Worm (Caenorhabditis elegans) whole organism, L4 larva: Measurements from ENCODE around the gene stt-3.

Experiments
- F37D6.2 ChIP-seq: sonication (generic microtip); optimal IDR thresholded peaks from 2 replicates; lab custom pipeline; 2016; ENCODE audit warnings: mild to moderate bottlenecking, missing genetic modification characterization, missing compliant biosample characterization
- Y5F2A.4 ChIP-seq: fragments of 200-800 bp; sonication (Bioruptor generic); optimal IDR thresholded peaks from 2 replicates; lab custom pipeline; 2018; ENCODE audit warnings: mild to moderate bottlenecking, missing genetic modification characterization, missing compliant biosample characterization
- Y75B8A.6 ChIP-seq: fragments of 200-800 bp; sonication (Bioruptor generic); IDR thresholded peaks from 2 replicates; pipeline ENCODE4 v1.3.6; 2022; ENCODE audit warnings: missing genetic modification reagents, missing genetic modification characterization, missing compliant biosample characterization
- ZK546.5 ChIP-seq, 2 experiments: sonication (generic microtip); optimal IDR thresholded peaks; 2 replicates each; lab custom pipeline; 2017; ENCODE audit warnings: missing biosample characterization in 2 of 2, missing genetic modification characterization in 2 of 2
- attf-4 ChIP-seq: sonication (generic microtip); optimal IDR thresholded peaks from 3 replicates; lab custom pipeline; 2017; ENCODE audit warnings: missing biosample characterization, missing genetic modification characterization
- ceh-44 ChIP-seq: fragments of 200-800 bp; sonication (Bioruptor generic); IDR thresholded peaks from 2 replicates; pipeline ENCODE4 v1.3.6; 2022; ENCODE audit warnings: missing genetic modification reagents, missing genetic modification characterization, missing compliant biosample characterization
- ceh-62 ChIP-seq: sonication (generic microtip); optimal IDR thresholded peaks from 2 replicates; lab custom pipeline; 2017; ENCODE audit warnings: missing biosample characterization, missing genetic modification characterization
- ceh-82 ChIP-seq: sonication (generic microtip); optimal IDR thresholded peaks from 2 replicates; lab custom pipeline; 2017; ENCODE audit warnings: missing biosample characterization, missing genetic modification characterization
- ces-1 ChIP-seq: fragments of 150-350 bp; sonication (generic microtip); optimal IDR thresholded peaks from 4 replicates; lab custom pipeline; 2014; ENCODE audit warnings: missing biosample characterization, missing genetic modification reagents, missing genetic modification characterization
- ctbp-1 ChIP-seq: fragments of 200-800 bp; sonication (Bioruptor generic); IDR thresholded peaks from 2 replicates; pipeline ENCODE4 v1.3.6; 2022; ENCODE audit warnings: missing genetic modification reagents, missing genetic modification characterization, missing compliant biosample characterization
- daf-12 ChIP-seq: fragments of 150-350 bp; optimal IDR thresholded peaks from 2 replicates; lab custom pipeline; 2014; ENCODE audit warnings: missing biosample characterization, missing genetic modification reagents, missing genetic modification characterization
- daf-16 ChIP-seq, 3 experiments: sonication (generic microtip); optimal IDR thresholded peaks; 2 replicates each; lab custom pipeline; 2016 to 2017; ENCODE audit warnings: missing genetic modification characterization in 3 of 3, missing genetic modification reagents in 3 of 3, mild to moderate bottlenecking in 2 of 3, missing compliant biosample characterization in 2 of 3, missing biosample characterization in 1 of 3, moderate library complexity in 1 of 3
- daf-19 ChIP-seq: fragments of 200-800 bp; sonication (Bioruptor generic); conservative IDR thresholded peaks from 2 replicates; pipeline ENCODE4 v1.3.6; 2022; ENCODE audit warnings: missing genetic modification characterization, missing compliant biosample characterization
- daf-8 ChIP-seq: fragments of 200-800 bp; sonication (Bioruptor generic); IDR thresholded peaks from 2 replicates; pipeline ENCODE4 v1.3.6; 2022; ENCODE audit warnings: missing genetic modification characterization, missing compliant biosample characterization
- dve-1 ChIP-seq: sonication (generic microtip); optimal IDR thresholded peaks from 2 replicates; lab custom pipeline; 2017; ENCODE audit warnings: antibody characterized with exemption, mild to moderate bottlenecking, missing genetic modification characterization, missing compliant biosample characterization; ENCODE audit not compliant: insufficient read depth
- gei-8 ChIP-seq: fragments of 200-800 bp; sonication (Bioruptor generic); optimal IDR thresholded peaks from 2 replicates; lab custom pipeline; 2018; ENCODE audit warnings: mild to moderate bottlenecking, missing genetic modification characterization, missing compliant biosample characterization
- jun-1 ChIP-seq: fragments of 150-350 bp; optimal IDR thresholded peaks from 2 replicates; lab custom pipeline; 2014; ENCODE audit warnings: missing biosample characterization, missing genetic modification reagents, missing genetic modification characterization
- lin-13 ChIP-seq: fragments of 150-350 bp; optimal IDR thresholded peaks from 2 replicates; lab custom pipeline; 2014; ENCODE audit warnings: missing biosample characterization, missing genetic modification reagents, missing genetic modification characterization
- lin-15B ChIP-seq: fragments of 150-350 bp; sonication (generic microtip); optimal IDR thresholded peaks from 3 replicates; lab custom pipeline; 2014; ENCODE audit warnings: missing biosample characterization, missing genetic modification characterization
- lin-29 ChIP-seq: fragments of 200-800 bp; sonication (Bioruptor generic); IDR thresholded peaks from 2 replicates; pipeline ENCODE4 v1.3.6; 2022; ENCODE audit warnings: missing genetic modification reagents, missing genetic modification characterization, missing compliant biosample characterization
- lir-3 ChIP-seq: sonication (generic microtip); optimal IDR thresholded peaks from 2 replicates; lab custom pipeline; 2016; ENCODE audit warnings: mild to moderate bottlenecking, missing genetic modification characterization, missing compliant biosample characterization
- lsy-2 ChIP-seq, 2 experiments: fragments of 150-350 bp in 1 of 2; sonication (generic microtip) in 1 of 2; optimal IDR thresholded peaks; 2 replicates each; lab custom pipeline; 2014 to 2017; ENCODE audit warnings: missing biosample characterization in 2 of 2, missing genetic modification characterization in 2 of 2
- madf-5 ChIP-seq, 2 experiments: fragments of 200-800 bp; sonication (Bioruptor generic); IDR thresholded peaks; 2 replicates each; pipeline ENCODE4 v1.3.6; 2022; ENCODE audit warnings: missing compliant biosample characterization in 2 of 2, missing genetic modification characterization in 2 of 2
- madf-9 ChIP-seq: fragments of 200-800 bp; sonication (Bioruptor generic); conservative IDR thresholded peaks from 2 replicates; pipeline ENCODE4 v1.3.6; 2022; ENCODE audit warnings: missing genetic modification reagents, missing genetic modification characterization, missing compliant biosample characterization
- mdl-1 ChIP-seq, 2 experiments: fragments of 150-350 bp in 1 of 2; sonication (generic microtip) in 1 of 2; optimal IDR thresholded peaks; 2 replicates each; lab custom pipeline; 2014 to 2017; ENCODE audit warnings: missing biosample characterization in 2 of 2, missing genetic modification characterization in 2 of 2
- nhr-10 ChIP-seq: fragments of 150-350 bp; optimal IDR thresholded peaks from 2 replicates; lab custom pipeline; 2014; ENCODE audit warnings: missing biosample characterization, missing genetic modification characterization
- nhr-102 ChIP-seq: sonication (generic microtip); optimal IDR thresholded peaks from 2 replicates; lab custom pipeline; 2016; ENCODE audit warnings: mild to moderate bottlenecking, missing genetic modification characterization, moderate library complexity, missing compliant biosample characterization
- nhr-28 ChIP-seq: fragments of 150-350 bp; optimal IDR thresholded peaks from 2 replicates; lab custom pipeline; 2014; ENCODE audit warnings: missing biosample characterization, missing genetic modification characterization
- nhr-76 ChIP-seq: fragments of 150-350 bp; optimal IDR thresholded peaks from 2 replicates; lab custom pipeline; 2014; ENCODE audit warnings: missing biosample characterization, missing genetic modification characterization
- nhr-77 ChIP-seq: fragments of 150-350 bp; optimal IDR thresholded peaks from 2 replicates; lab custom pipeline; 2014; ENCODE audit warnings: missing biosample characterization, missing genetic modification characterization
- pha-4 ChIP-seq, 2 experiments: fragments of 150-350 bp in 1 of 2; fragments of 200-800 bp in 1 of 2; sonication (Bioruptor generic) in 1 of 2; IDR thresholded peaks in 1 of 2; optimal IDR thresholded peaks in 1 of 2; 2 replicates each; pipeline versions ENCODE4 v1.3.6 to Lab custom; 2014 to 2022; ENCODE audit warnings: missing genetic modification characterization in 2 of 2, missing genetic modification reagents in 2 of 2, missing biosample characterization in 1 of 2, missing compliant biosample characterization in 1 of 2
- php-3 ChIP-seq: fragments of 200-800 bp; sonication (Bioruptor generic); IDR thresholded peaks from 2 replicates; pipeline ENCODE4 v1.3.6; 2022; ENCODE audit warnings: missing genetic modification reagents, missing genetic modification characterization, missing compliant biosample characterization
- pqm-1 ChIP-seq: sonication (generic microtip); optimal IDR thresholded peaks from 2 replicates; lab custom pipeline; 2017; ENCODE audit warnings: missing biosample characterization, missing genetic modification characterization
- sdz-12 ChIP-seq: fragments of 200-800 bp; sonication (Bioruptor generic); optimal IDR thresholded peaks from 2 replicates; lab custom pipeline; 2018; ENCODE audit warnings: mild to moderate bottlenecking, missing genetic modification characterization, missing compliant biosample characterization
- spr-3 ChIP-seq: fragments of 200-800 bp; sonication (Bioruptor generic); optimal IDR thresholded peaks from 2 replicates; lab custom pipeline; 2018; ENCODE audit warnings: mild to moderate bottlenecking, missing genetic modification characterization, missing compliant biosample characterization
- tra-1 ChIP-seq: fragments of 200-800 bp; sonication (Bioruptor generic); IDR thresholded peaks from 2 replicates; pipeline ENCODE4 v1.3.6; 2022; ENCODE audit warnings: missing genetic modification reagents, missing genetic modification characterization, missing compliant biosample characterization
- unc-39 ChIP-seq: sonication (generic microtip); optimal IDR thresholded peaks from 2 replicates; lab custom pipeline; 2017; ENCODE audit warnings: missing biosample characterization, missing genetic modification characterization
- zfp-2 ChIP-seq: sonication (generic microtip); optimal IDR thresholded peaks from 2 replicates; lab custom pipeline; 2016; ENCODE audit warnings: mild to moderate bottlenecking, missing genetic modification characterization, missing compliant biosample characterization
- ztf-11 ChIP-seq: fragments of 150-350 bp; optimal IDR thresholded peaks from 2 replicates; lab custom pipeline; 2014; ENCODE audit warnings: missing biosample characterization, missing genetic modification characterization

Gene stt-3

ce11 chrIII:6260115-6260514 lies 11.7 kb downstream of the stt-3 start, which contains the start of gene srg-2:
srg-2 (minus strand) TSS chrIII:6260215.
- TF ChIP-seq pha-4 (GFP tag; IDR thresholded peaks at IDR 0.05; lab: Robert Waterston, UW) (no peak), pha-4 (tag; optimal IDR thresholded peaks at IDR 0.05; lab: Kevin White, UChicago) (no peak), ztf-11 (tag; lab: Kevin White, UChicago) (no peak), ctbp-1 (GFP tag; lab: Robert Waterston, UW) (no peak), madf-5 (GFP tag; IDR thresholded peaks at IDR 0.05; lab: Robert Waterston, UW) (no peak), nhr-28 (tag; lab: Kevin White, UChicago) (no peak), pqm-1 (tag; lab: Kevin White, UChicago) (no peak), madf-9 (no peak), spr-3 (GFP tag; lab: Kevin White, UChicago) (no peak), tra-1 (no peak), F37D6.2 (tag; lab: Kevin White, UChicago) (no peak)

ce11 chrIII:6261985-6262384 lies 13.5 kb downstream of the stt-3 start, which contains the start of gene srg-4:
srg-4 (minus strand) TSS chrIII:6262085.
- TF ChIP-seq nhr-76 (tag; lab: Kevin White, UChicago) (no peak), lin-13 (GFP tag; lab: Kevin White, UChicago) (no peak), php-3 (GFP tag; lab: Robert Waterston, UW) (no peak), lin-15B (tag; lab: Kevin White, UChicago) (no peak), daf-19 (GFP tag; lab: Robert Waterston, UW) (no peak), dve-1 (no peak), daf-12 (tag; lab: Kevin White, UChicago) (no peak), nhr-77 (tag; lab: Kevin White, UChicago) (no peak), lin-29 (GFP tag; lab: Robert Waterston, UW) (no peak), mdl-1 (tag; optimal IDR thresholded peaks at IDR 0.05; lab: Kevin White, UChicago) (no peak), daf-8 (GFP tag; lab: Robert Waterston, UW) (no peak), ceh-62 (tag; lab: Kevin White, UChicago) (no peak), attf-4 (tag; lab: Kevin White, UChicago) (no peak), ZK546.5 (tag; optimal IDR thresholded peaks at IDR 0.05; lab: Kevin White, UChicago) (no peak)

- no peak for TF ChIP-seq jun-1 (tag; lab: Kevin White, UChicago)
- no peak for TF ChIP-seq F37D6.2 (tag; lab: Kevin White, UChicago)
- no peak for TF ChIP-seq zfp-2 (tag; lab: Kevin White, UChicago)
Observed at ce11 chrIII:6264447-6264846, 16.0 kb downstream of the stt-3 start, which contains the start of gene srg-5. srg-5 (minus strand) TSS chrIII:6264547.

ce11 chrIII:6265911-6266310 lies 17.5 kb downstream of the stt-3 start, which contains the start of gene srg-6:
srg-6 (minus strand) TSS chrIII:6266011.
- no peak for TF ChIP-seq lsy-2 (tag; optimal IDR thresholded peaks at IDR 0.05; lab: Kevin White, UChicago)
- no peak for TF ChIP-seq daf-19 (GFP tag; lab: Robert Waterston, UW)
- TF ChIP-seq Y75B8A.6 (GFP tag; lab: Robert Waterston, UW), result no peak
- no peak for TF ChIP-seq nhr-77 (tag; lab: Kevin White, UChicago)
- no peak for TF ChIP-seq ceh-44 (GFP tag; lab: Robert Waterston, UW)
- TF ChIP-seq nhr-76 (tag; lab: Kevin White, UChicago), result no peak
- TF ChIP-seq ceh-82 (tag; lab: Kevin White, UChicago), result no peak
- TF ChIP-seq nhr-10 (tag; lab: Kevin White, UChicago), result no peak
- TF ChIP-seq ces-1 (GFP tag; lab: Kevin White, UChicago), result no peak
- TF ChIP-seq nhr-102, result no peak
- TF ChIP-seq Y5F2A.4 (GFP tag; lab: Kevin White, UChicago), result no peak
- TF ChIP-seq jun-1 (tag; lab: Kevin White, UChicago), result no peak
- no peak for TF ChIP-seq unc-39 (tag; lab: Kevin White, UChicago)
- no peak for TF ChIP-seq daf-8 (GFP tag; lab: Robert Waterston, UW)
- no peak for TF ChIP-seq lir-3 (tag; lab: Kevin White, UChicago)
- TF ChIP-seq gei-8 (GFP tag; lab: Kevin White, UChicago), result no peak
- TF ChIP-seq sdz-12 (GFP tag; lab: Kevin White, UChicago), result no peak
- TF ChIP-seq madf-5 (GFP tag; IDR thresholded peaks at IDR 0.05; lab: Robert Waterston, UW), result no peak
- TF ChIP-seq pqm-1 (tag; lab: Kevin White, UChicago), result no peak
- no peak for TF ChIP-seq daf-16 (GFP tag; optimal IDR thresholded peaks at IDR 0.05; lab: Kevin White, UChicago)
- TF ChIP-seq daf-16 (tag; optimal IDR thresholded peaks at IDR 0.05; lab: Kevin White, UChicago), result no peak
